Fruit fly (Drosophila melanogaster) whole organism, embryonic: Measurements from ENCODE around the gene Trm1.

Experiments used
- ATbp ChIP-seq: fragments of 200-800 bp; sonication (Bioruptor generic); optimal IDR thresholded peaks from 2 replicates; lab custom pipeline; 2017; ENCODE audit warnings: missing biosample characterization, mild to moderate bottlenecking, missing genetic modification characterization, missing genetic modification reagents
- CG10959 ChIP-seq: fragments of 200-800 bp; sonication (Bioruptor generic); IDR thresholded peaks from 2 replicates; pipeline ENCODE4 v1.3.6; 2022; ENCODE audit warnings: missing biosample characterization, missing genetic modification characterization
- CG11247 ChIP-seq: fragments of 200-800 bp; sonication (Bioruptor generic); IDR thresholded peaks from 2 replicates; pipeline ENCODE4 v1.3.6; 2022; ENCODE audit warnings: missing biosample characterization, missing genetic modification characterization
- CG11695 ChIP-seq: fragments of 200-800 bp; sonication (Bioruptor generic); IDR thresholded peaks from 3 replicates; pipeline ENCODE4 v1.3.6; 2022; ENCODE audit warnings: missing biosample characterization, missing genetic modification characterization
- CG12104 ChIP-seq: fragments of 200-800 bp; sonication (Bioruptor generic); optimal IDR thresholded peaks from 3 replicates; lab custom pipeline; 2016; ENCODE audit warnings: missing biosample characterization, missing genetic modification characterization
- CG12155 ChIP-seq: fragments of 200-800 bp; sonication (Bioruptor generic); optimal IDR thresholded peaks from 3 replicates; lab custom pipeline; 2016; ENCODE audit warnings: missing biosample characterization, missing genetic modification characterization
- CG13894 ChIP-seq: fragments of 200-800 bp; sonication (Bioruptor generic); optimal IDR thresholded peaks from 3 replicates; lab custom pipeline; 2018; ENCODE audit warnings: missing biosample characterization, mild to moderate bottlenecking, missing genetic modification characterization, moderate library complexity
- CG1647 ChIP-seq: fragments of 200-800 bp; sonication (Bioruptor generic); optimal IDR thresholded peaks from 3 replicates; lab custom pipeline; 2016; ENCODE audit warnings: missing biosample characterization, missing genetic modification characterization
- CG17328 ChIP-seq: fragments of 200-800 bp; sonication (Bioruptor generic); IDR thresholded peaks from 2 replicates; pipeline ENCODE4 v1.3.6; 2022; ENCODE audit warnings: missing biosample characterization, missing genetic modification characterization
- CG2120 ChIP-seq: fragments of 200-800 bp; sonication (Bioruptor generic); optimal IDR thresholded peaks from 3 replicates; lab custom pipeline; 2016; ENCODE audit warnings: missing biosample characterization, missing genetic modification characterization
- CG2712 ChIP-seq: fragments of 200-800 bp; optimal IDR thresholded peaks from 3 replicates; lab custom pipeline; 2019; ENCODE audit warnings: missing biosample characterization, mild to moderate bottlenecking, missing genetic modification characterization, moderate library complexity
- CG30403 ChIP-seq: fragments of 200-800 bp; sonication (Bioruptor generic); optimal IDR thresholded peaks from 3 replicates; lab custom pipeline; 2016; ENCODE audit warnings: missing biosample characterization, missing genetic modification characterization
- CG32772 ChIP-seq: fragments of 200-800 bp; sonication (Bioruptor generic); IDR thresholded peaks from 2 replicates; pipeline ENCODE4 v1.3.6; 2022; ENCODE audit warnings: missing biosample characterization, missing genetic modification characterization
- CG4854 ChIP-seq: fragments of 200-800 bp; sonication (Bioruptor generic); optimal IDR thresholded peaks from 2 replicates; lab custom pipeline; 2016; ENCODE audit warnings: missing biosample characterization, missing genetic modification characterization, inconsistent platforms
- CG6791 ChIP-seq: fragments of 200-800 bp; sonication (Bioruptor generic); IDR thresholded peaks from 3 replicates; pipeline ENCODE4 v1.3.6; 2022; ENCODE audit warnings: missing biosample characterization, missing genetic modification characterization; ENCODE audit not compliant: partially characterized antibody
- CG9817 ChIP-seq: fragments of 200-800 bp; sonication (Bioruptor generic); optimal IDR thresholded peaks from 2 replicates; lab custom pipeline; 2018; ENCODE audit warnings: missing biosample characterization, mild to moderate bottlenecking, missing genetic modification characterization, moderate library complexity
- CTCF ChIP-seq: fragments of 200-800 bp; sonication (Bioruptor generic); optimal IDR thresholded peaks from 2 replicates; lab custom pipeline; 2017; ENCODE audit warnings: missing biosample characterization, mild to moderate bottlenecking, missing genetic modification characterization, moderate library complexity
- Dfd ChIP-seq, 2 experiments: fragments of >200 bp; optimal IDR thresholded peaks; 2 replicates each; lab custom pipeline; 2017; ENCODE audit warnings: missing biosample characterization in 2 of 2, missing genetic modification characterization in 2 of 2
- Doc3 ChIP-seq: fragments of 200-800 bp; sonication (Bioruptor generic); IDR thresholded peaks from 3 replicates; pipeline ENCODE4 v1.3.6; 2022; ENCODE audit warnings: missing biosample characterization, missing genetic modification characterization; ENCODE audit not compliant: partially characterized antibody
- Drgx ChIP-seq: fragments of 200-800 bp; sonication (Bioruptor generic); IDR thresholded peaks from 2 replicates; pipeline ENCODE4 v1.3.6; 2022; ENCODE audit warnings: missing biosample characterization, missing genetic modification characterization
- GATAe ChIP-seq: fragments of 200-800 bp; sonication (Bioruptor generic); conservative IDR thresholded peaks from 2 replicates; pipeline ENCODE4 v1.3.6; 2022; ENCODE audit warnings: missing biosample characterization, missing genetic modification characterization
- Gug ChIP-seq: fragments of 200-800 bp; sonication (Bioruptor generic); IDR thresholded peaks from 4 replicates; pipeline ENCODE4 v1.3.6; 2022; ENCODE audit warnings: missing biosample characterization, missing genetic modification characterization
- HLH3B ChIP-seq: fragments of 200-800 bp; sonication (Bioruptor generic); IDR thresholded peaks from 2 replicates; pipeline ENCODE4 v1.3.6; 2022; ENCODE audit warnings: missing biosample characterization, missing genetic modification characterization
- Hmx ChIP-seq: fragments of 200-800 bp; sonication (Bioruptor generic); optimal IDR thresholded peaks from 2 replicates; lab custom pipeline; 2016; ENCODE audit warnings: missing biosample characterization, missing genetic modification characterization
- Max ChIP-seq: fragments of 200-800 bp; sonication (Bioruptor generic); optimal IDR thresholded peaks from 2 replicates; lab custom pipeline; 2016; ENCODE audit warnings: missing biosample characterization, mild to moderate bottlenecking, missing genetic modification characterization
- NfI ChIP-seq: fragments of 200-800 bp; sonication (Bioruptor generic); optimal IDR thresholded peaks from 3 replicates; lab custom pipeline; 2018; ENCODE audit warnings: missing biosample characterization, mild to moderate bottlenecking, missing genetic modification characterization, moderate library complexity
- Sry-β ChIP-seq: fragments of 200-800 bp; sonication (Bioruptor generic); optimal IDR thresholded peaks from 2 replicates; lab custom pipeline; 2018; ENCODE audit warnings: missing biosample characterization, mild to moderate bottlenecking, missing genetic modification characterization, moderate library complexity
- Tbp ChIP-seq: fragments of >200 bp; optimal IDR thresholded peaks from 2 replicates; lab custom pipeline; 2018; ENCODE audit warnings: missing biosample characterization, missing genetic modification characterization
- ac ChIP-seq: fragments of 200-800 bp; sonication (Bioruptor generic); optimal IDR thresholded peaks from 3 replicates; lab custom pipeline; 2017; ENCODE audit warnings: missing biosample characterization, mild to moderate bottlenecking, missing genetic modification characterization
- bcd ChIP-seq: fragments of 200-800 bp; sonication (Bioruptor generic); optimal IDR thresholded peaks from 2 replicates; lab custom pipeline; 2017; ENCODE audit warnings: missing biosample characterization, mild to moderate bottlenecking, missing genetic modification characterization
- chinmo ChIP-seq: fragments of 200-800 bp; sonication (Bioruptor generic); IDR thresholded peaks from 4 replicates; pipeline ENCODE4 v1.3.6; 2022; ENCODE audit warnings: missing biosample characterization, missing genetic modification characterization; ENCODE audit not compliant: partially characterized antibody
- chm ChIP-seq: fragments of 200-800 bp; sonication (Bioruptor generic); IDR thresholded peaks from 2 replicates; pipeline ENCODE4 v1.3.6; 2022; ENCODE audit warnings: missing biosample characterization, missing genetic modification characterization
- crol ChIP-seq: fragments of 200-800 bp; sonication (Bioruptor generic); IDR thresholded peaks from 2 replicates; pipeline ENCODE4 v1.3.6; 2022; ENCODE audit warnings: missing biosample characterization, missing genetic modification characterization
- crp ChIP-seq, 2 experiments: fragments of 200-800 bp; sonication (Bioruptor generic); optimal IDR thresholded peaks; 2 replicates in 1 of 2; 3 replicates in 1 of 2; lab custom pipeline; 2017; ENCODE audit warnings: missing biosample characterization in 2 of 2, missing genetic modification characterization in 2 of 2, mild to moderate bottlenecking in 1 of 2, moderate library complexity in 1 of 2
- en ChIP-seq: fragments of 200-800 bp; sonication (Bioruptor generic); optimal IDR thresholded peaks from 2 replicates; lab custom pipeline; 2016; ENCODE audit warnings: missing biosample characterization, missing genetic modification characterization
- ftz-f1 ChIP-seq: fragments of 200-800 bp; sonication (Bioruptor generic); optimal IDR thresholded peaks from 2 replicates; lab custom pipeline; 2016; ENCODE audit warnings: missing biosample characterization, missing genetic modification characterization
- h ChIP-seq: fragments of >200 bp; optimal IDR thresholded peaks from 2 replicates; lab custom pipeline; 2017
- knrl ChIP-seq: fragments of 200-800 bp; sonication (Bioruptor generic); IDR thresholded peaks from 3 replicates; pipeline ENCODE4 v1.3.6; 2022; ENCODE audit warnings: missing biosample characterization, missing genetic modification characterization; ENCODE audit not compliant: partially characterized antibody
- lmd ChIP-seq: fragments of 200-800 bp; sonication (Bioruptor generic); IDR thresholded peaks from 2 replicates; pipeline ENCODE4 v1.3.6; 2022; ENCODE audit warnings: missing biosample characterization, missing genetic modification characterization
- mirr ChIP-seq: fragments of 200-800 bp; sonication (Bioruptor generic); optimal IDR thresholded peaks from 3 replicates; lab custom pipeline; 2018; ENCODE audit warnings: missing biosample characterization, mild to moderate bottlenecking, missing genetic modification characterization
- mld ChIP-seq: fragments of 200-800 bp; sonication (Bioruptor generic); IDR thresholded peaks from 3 replicates; pipeline ENCODE4 v1.3.6; 2022; ENCODE audit warnings: missing biosample characterization, missing genetic modification characterization; ENCODE audit not compliant: partially characterized antibody
- nerfin-1 ChIP-seq: fragments of 200-800 bp; sonication (Bioruptor generic); optimal IDR thresholded peaks from 3 replicates; lab custom pipeline; 2019; ENCODE audit warnings: missing biosample characterization, mild to moderate bottlenecking, missing genetic modification characterization, moderate library complexity
- nerfin-2 ChIP-seq: fragments of 200-800 bp; sonication (Bioruptor generic); IDR thresholded peaks from 2 replicates; pipeline ENCODE4 v1.3.6; 2022; ENCODE audit warnings: missing biosample characterization, missing genetic modification characterization; ENCODE audit not compliant: partially characterized antibody
- ro ChIP-seq: fragments of 200-800 bp; sonication (Bioruptor generic); IDR thresholded peaks from 2 replicates; pipeline ENCODE4 v1.3.6; 2022; ENCODE audit warnings: missing biosample characterization, missing genetic modification characterization
- scrt ChIP-seq: fragments of 200-800 bp; sonication (Bioruptor generic); optimal IDR thresholded peaks from 2 replicates; lab custom pipeline; 2018; ENCODE audit warnings: missing biosample characterization, mild to moderate bottlenecking, missing genetic modification characterization, moderate library complexity
- seq ChIP-seq: fragments of 200-800 bp; sonication (Bioruptor generic); IDR thresholded peaks from 2 replicates; pipeline ENCODE4 v1.3.6; 2022; ENCODE audit warnings: missing biosample characterization, missing genetic modification characterization
- slbo ChIP-seq: fragments of 200-800 bp; sonication (Bioruptor generic); IDR thresholded peaks from 2 replicates; pipeline ENCODE4 v1.3.6; 2022; ENCODE audit warnings: missing biosample characterization, missing genetic modification characterization
- slp2 ChIP-seq: fragments of 200-800 bp; sonication (Bioruptor generic); optimal IDR thresholded peaks from 2 replicates; lab custom pipeline; 2016; ENCODE audit warnings: missing biosample characterization, missing genetic modification characterization
- stwl ChIP-seq: fragments of 200-800 bp; sonication (Bioruptor generic); optimal IDR thresholded peaks from 3 replicates; lab custom pipeline; 2018; ENCODE audit warnings: missing biosample characterization, mild to moderate bottlenecking, missing genetic modification characterization, moderate library complexity
- trh ChIP-seq: fragments of 200-800 bp; sonication (Bioruptor generic); optimal IDR thresholded peaks from 2 replicates; lab custom pipeline; 2016; ENCODE audit warnings: missing biosample characterization, missing genetic modification characterization
- zen2 ChIP-seq: fragments of 200-800 bp; sonication (Bioruptor generic); IDR thresholded peaks from 3 replicates; pipeline ENCODE4 v1.3.6; 2022; ENCODE audit warnings: missing biosample characterization, missing genetic modification characterization; ENCODE audit not compliant: partially characterized antibody

Gene Trm1

DNA sequence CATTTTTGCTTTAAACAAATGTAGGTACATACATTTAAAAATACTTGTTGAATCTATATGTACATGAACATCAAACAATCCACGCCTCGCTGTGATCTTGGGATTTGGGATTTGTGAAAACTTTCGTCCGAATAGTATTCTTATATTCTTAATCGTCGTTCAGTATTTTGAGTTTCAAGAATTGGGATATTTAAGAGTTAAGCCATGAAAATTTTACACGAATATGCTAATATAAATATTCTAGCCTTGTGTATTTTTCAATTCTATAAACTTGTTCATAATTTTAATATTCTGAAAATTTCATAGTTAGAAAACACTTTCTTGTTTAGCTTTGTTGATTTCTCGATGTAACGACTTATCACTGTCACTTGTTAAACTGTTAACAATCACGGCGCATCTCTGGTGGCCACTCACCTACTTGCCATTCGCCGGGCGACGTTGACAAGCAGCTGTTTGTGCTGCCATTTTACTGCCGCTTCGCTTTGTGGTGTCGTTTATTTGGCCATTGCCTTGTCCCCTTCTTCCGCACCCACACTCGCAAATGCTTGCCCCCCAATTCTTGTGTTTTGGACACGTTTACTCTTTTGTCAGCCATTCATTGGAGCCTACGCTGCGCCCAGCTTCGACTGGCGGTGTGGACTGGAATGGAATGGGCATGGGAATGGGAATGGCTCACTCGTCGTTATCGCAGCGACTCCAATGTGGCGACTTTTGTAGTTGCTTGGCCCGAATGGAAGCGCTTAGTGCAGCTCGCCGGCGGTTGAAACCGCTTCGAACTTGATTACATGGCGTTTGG is 8.3 kb downstream of the Trm1 start (continued):
- no peak for TF ChIP-seq slp2
- no peak for TF ChIP-seq scrt (GFP tag; lab: Kevin White, UChicago)
- TF ChIP-seq CG12155 = peak; percentile 74
- no peak for TF ChIP-seq slbo (GFP tag; lab: Robert Waterston, UW)
- TF ChIP-seq Hmx = no peak
- no peak for TF ChIP-seq lmd
- no peak for TF ChIP-seq CG32772 (GFP tag; lab: Robert Waterston, UW)
- TF ChIP-seq ftz-f1 (GFP tag; lab: Kevin White, UChicago) = no peak
- no peak; the same call in 1 of the 2 replicates for TF ChIP-seq seq (GFP tag; lab: Robert Waterston, UW)
- 0 out of 2 replicates have a peak, but pooled peaks have one; percentile 15 for TF ChIP-seq Drgx (GFP tag; lab: Robert Waterston, UW)
- TF ChIP-seq knrl = no peak
- TF ChIP-seq ac = no peak
- no peak for TF ChIP-seq CG17328 (GFP tag; lab: Robert Waterston, UW)
- no peak for TF ChIP-seq bcd (GFP tag; lab: Kevin White, UChicago)
- TF ChIP-seq CG12104 (GFP tag; lab: Kevin White, UChicago) = no peak
- no peak for TF ChIP-seq zen2
- peak; percentile 17 for TF ChIP-seq NfI (GFP tag; lab: Kevin White, UChicago)
- peak; percentile 89 for TF ChIP-seq Sry-β (GFP tag; lab: Kevin White, UChicago)
- no peak for TF ChIP-seq Max (GFP tag; lab: Kevin White, UChicago)
- TF ChIP-seq CG1647 (GFP tag; lab: Kevin White, UChicago) = no peak
- TF ChIP-seq CG2120 (GFP tag; lab: Kevin White, UChicago) = no peak
- TF ChIP-seq chm = no peak
- peak; percentile 11 for TF ChIP-seq CG30403 (GFP tag; lab: Kevin White, UChicago)
- TF ChIP-seq ro (GFP tag; lab: Robert Waterston, UW) = no peak
- TF ChIP-seq nerfin-1 = no peak
- TF ChIP-seq Doc3 (GFP tag; lab: Robert Waterston, UW) = no peak
- TF ChIP-seq GATAe (GFP tag; lab: Robert Waterston, UW) = no peak
- TF ChIP-seq chinmo (GFP tag; lab: Robert Waterston, UW) = peak; percentile 32; the same call in 1 of the 4 replicates
- no peak for TF ChIP-seq en
- TF ChIP-seq mld (GFP tag; lab: Robert Waterston, UW) = no peak
- TF ChIP-seq CG13894 (tag; lab: Kevin White, UChicago) = no peak
- no peak for TF ChIP-seq CG11695 (GFP tag; lab: Robert Waterston, UW)
- TF ChIP-seq CG10959 (GFP tag; lab: Robert Waterston, UW) = no peak
- peak; percentile 10 for TF ChIP-seq stwl (tag; lab: Kevin White, UChicago)
- no peak for TF ChIP-seq trh (GFP tag; lab: Kevin White, UChicago)
- no peak for TF ChIP-seq ATbp
- TF ChIP-seq CG9817 (tag; lab: Kevin White, UChicago) = no peak
- TF ChIP-seq crp (GFP tag; optimal IDR thresholded peaks at IDR 0.05; lab: Kevin White, UChicago) = peak; percentile 38 to 92
- no peak for TF ChIP-seq Gug (GFP tag; lab: Robert Waterston, UW)
- TF ChIP-seq nerfin-2 (GFP tag; lab: Robert Waterston, UW) = no peak
- no peak for TF ChIP-seq HLH3B (GFP tag; lab: Robert Waterston, UW)
- no peak for TF ChIP-seq CG6791 (GFP tag; lab: Robert Waterston, UW)
- no peak for TF ChIP-seq Dfd (GFP tag; optimal IDR thresholded peaks at IDR 0.05; lab: Kevin White, UChicago)
- no peak for TF ChIP-seq h (lab: Kevin White, UChicago)
- TF ChIP-seq mirr (GFP tag; lab: Kevin White, UChicago) = peak; percentile 41
- no peak for TF ChIP-seq CG11247 (GFP tag; lab: Robert Waterston, UW)
- no peak for TF ChIP-seq Tbp (GFP tag; lab: Kevin White, UChicago)
- no peak for TF ChIP-seq CG4854 (GFP tag; lab: Kevin White, UChicago)
- TF ChIP-seq crol (GFP tag; lab: Robert Waterston, UW) = peak; percentile 66
- peak; percentile 0 for TF ChIP-seq CG2712 (tag; lab: Kevin White, UChicago)
- TF ChIP-seq CTCF (GFP tag; lab: Kevin White, UChicago) = no peak
